Worm (Caenorhabditis elegans) whole organism, mixed stage, embryonic: Measurements from ENCODE around the gene K01A2.6.

Source experiments
- elt-1 ChIP-seq: sonication (generic microtip); optimal IDR thresholded peaks from 2 replicates; lab custom pipeline; 2017; ENCODE audit warnings: missing genetic modification characterization, mild to moderate bottlenecking, missing compliant biosample characterization, antibody characterized with exemption, moderate library complexity, borderline replicate concordance; ENCODE audit not compliant: insufficient read depth
- ham-2 ChIP-seq: fragments of 200-800 bp; sonication (Bioruptor generic); optimal IDR thresholded peaks from 2 replicates; lab custom pipeline; 2018; ENCODE audit warnings: mild to moderate bottlenecking, missing genetic modification characterization, missing compliant biosample characterization
- nhr-28 ChIP-seq: fragments of 150-350 bp; optimal IDR thresholded peaks from 2 replicates; lab custom pipeline; 2014; ENCODE audit warnings: missing biosample characterization, missing genetic modification characterization
- nhr-76 ChIP-seq: sonication (generic microtip); optimal IDR thresholded peaks from 2 replicates; lab custom pipeline; 2017; ENCODE audit warnings: missing biosample characterization, missing genetic modification characterization
- snpc-4 ChIP-seq: fragments of 150-350 bp; optimal IDR thresholded peaks from 2 replicates; lab custom pipeline; 2014; ENCODE audit warnings: missing biosample characterization, missing genetic modification characterization
- unc-39 ChIP-seq: fragments of 150-350 bp; optimal IDR thresholded peaks from 2 replicates; lab custom pipeline; 2014; ENCODE audit warnings: missing biosample characterization, missing genetic modification characterization
- unc-62 ChIP-seq: fragments of 150-350 bp; optimal IDR thresholded peaks from 2 replicates; lab custom pipeline; 2014; ENCODE audit warnings: missing biosample characterization, missing genetic modification reagents, missing genetic modification characterization
- zip-8 ChIP-seq: fragments of 150-350 bp; optimal IDR thresholded peaks from 2 replicates; lab custom pipeline; 2014; ENCODE audit warnings: missing biosample characterization, missing genetic modification characterization
- ztf-11 ChIP-seq: fragments of 150-350 bp; optimal IDR thresholded peaks from 2 replicates; lab custom pipeline; 2014; ENCODE audit warnings: missing biosample characterization, missing genetic modification characterization

ce11 chrII:286551-286724 is 13.3 kb upstream of the K01A2.6 start, which contains the start of gene misc-1:
- no peak for TF ChIP-seq ham-2 (GFP tag; lab: Kevin White, UChicago)
- no peak for TF ChIP-seq ztf-11
- TF ChIP-seq nhr-76 (tag; lab: Kevin White, UChicago) = no peak
- TF ChIP-seq unc-39 (tag; lab: Kevin White, UChicago) = no peak
- TF ChIP-seq elt-1 (tag; lab: Kevin White, UChicago) = no peak
- no peak for TF ChIP-seq unc-62
- no peak for TF ChIP-seq snpc-4 (tag; lab: Kevin White, UChicago)
- TF ChIP-seq zip-8 (tag; lab: Kevin White, UChicago) = no peak
- TF ChIP-seq nhr-28 (tag; lab: Kevin White, UChicago) = no peak
